Worm (Caenorhabditis elegans) whole organism, midembryonic: Measurements from ENCODE around the gene elc-1.

ENCODE experiments used
- cog-1 ChIP-seq: sonication (generic microtip); optimal IDR thresholded peaks from 2 replicates; lab custom pipeline; 2016; ENCODE audit warnings: missing genetic modification characterization, missing compliant biosample characterization
- flt-1 ChIP-seq: fragments of 200-800 bp; sonication (Bioruptor generic); IDR thresholded peaks from 2 replicates; pipeline ENCODE4 v1.3.6; 2022; ENCODE audit warnings: missing genetic modification characterization, missing compliant biosample characterization
- klf-2 ChIP-seq: fragments of 200-800 bp; sonication (Bioruptor generic); conservative IDR thresholded peaks from 2 replicates; pipeline ENCODE4 v1.3.6; 2022; ENCODE audit warnings: missing genetic modification reagents, missing genetic modification characterization, missing compliant biosample characterization
- ztf-29 ChIP-seq: fragments of 200-800 bp; sonication (Bioruptor generic); IDR thresholded peaks from 2 replicates; pipeline ENCODE4 v1.3.6; 2022; ENCODE audit warnings: missing genetic modification reagents, missing genetic modification characterization, missing compliant biosample characterization

DNA sequence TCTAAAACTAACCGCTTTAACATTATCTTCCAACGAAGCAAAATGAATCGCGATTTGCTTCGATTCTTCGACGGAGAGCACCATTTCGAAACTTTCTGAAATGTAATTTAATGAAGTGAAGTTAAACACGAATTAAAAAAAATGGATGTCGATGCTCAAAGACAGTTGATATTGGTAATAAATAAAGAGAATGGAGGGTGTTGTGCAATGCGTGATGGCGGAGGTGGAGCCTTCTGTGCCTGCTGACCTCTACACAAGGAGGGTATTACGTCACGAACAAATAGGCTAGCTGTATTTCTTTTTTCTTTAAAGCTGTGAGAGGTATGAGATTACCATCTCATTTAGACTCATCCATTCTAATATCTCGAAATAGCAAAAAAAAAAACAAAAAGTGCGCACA, 38.7 kb upstream of the elc-1 start, which contains the start of gene Y82E9BR.17:
- 0 out of 2 replicates have a peak, but pooled peaks have one; percentile 39 for TF ChIP-seq flt-1 (GFP tag; lab: Robert Waterston, UW)
- no peak for TF ChIP-seq ztf-29 (GFP tag; lab: Robert Waterston, UW)
- no peak for TF ChIP-seq klf-2 (GFP tag; lab: Robert Waterston, UW)
- TF ChIP-seq cog-1 (tag; lab: Kevin White, UChicago), result no peak
